Worm (Caenorhabditis elegans): ENCODE results near the gene phf-15.
"Not testable (repeated sequence)": the region's sequence is repeated elsewhere in the genome, so short reads cannot be mapped to it uniquely, and the experiment has no call there.

DNA sequence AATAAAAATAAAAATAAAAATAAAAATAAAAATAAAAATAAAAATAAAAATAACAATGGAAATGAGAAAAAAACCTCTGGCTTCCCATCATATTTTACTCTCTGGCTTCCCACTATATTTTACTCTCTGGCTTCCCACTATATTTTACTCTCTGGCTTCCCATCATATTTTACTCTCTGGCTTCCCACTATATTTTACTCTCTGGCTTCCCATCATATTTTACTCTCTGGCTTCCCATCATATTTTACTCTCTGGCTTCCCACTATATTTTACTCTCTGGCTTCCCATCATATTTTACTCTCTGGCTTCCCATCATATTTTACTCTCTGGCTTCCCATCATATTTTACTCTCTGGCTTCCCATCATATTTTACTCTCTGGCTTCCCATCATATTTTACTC, 11.6 kb downstream of the phf-15 start:
- TF ChIP-seq fos-1 (tag; optimal IDR thresholded peaks at IDR 0.05); fkh-10 (GFP tag; optimal IDR thresholded peaks at IDR 0.05); daf-8 (GFP tag; IDR thresholded peaks at IDR 0.05); pqm-1 (tag; optimal IDR thresholded peaks at IDR 0.05); lin-38 (GFP tag; IDR thresholded peaks at IDR 0.05); ces-1 (GFP tag; optimal IDR thresholded peaks at IDR 0.05); pha-4 (GFP tag; IDR thresholded peaks at IDR 0.05); pha-4 (tag; optimal IDR thresholded peaks at IDR 0.05); nhr-28 (tag; optimal IDR thresholded peaks at IDR 0.05); spr-3 (GFP tag; optimal IDR thresholded peaks at IDR 0.05); ama-1 (optimal IDR thresholded peaks at IDR 0.05): not testable (repeated sequence)

Measured in whole organism, L4 larva.